Fruit fly (Drosophila melanogaster) whole organism: ENCODE measurements around the gene Coq2.

Source experiments
- CG8478 ChIP-seq: fragments of >200 bp; optimal IDR thresholded peaks from 2 replicates; lab custom pipeline; 2018; ENCODE audit warnings: inconsistent platforms
- Dll ChIP-seq: fragments of >200 bp; optimal IDR thresholded peaks from 2 replicates; lab custom pipeline; 2017
- pan ChIP-seq: fragments of >200 bp; optimal IDR thresholded peaks from 2 replicates; lab custom pipeline; 2017
- psq ChIP-seq: fragments of >200 bp; optimal IDR thresholded peaks from 2 replicates; lab custom pipeline; 2017
- usp ChIP-seq: fragments of >200 bp; optimal IDR thresholded peaks from 2 replicates; lab custom pipeline; 2017; ENCODE audit warnings: missing biosample characterization, missing genetic modification characterization, mixed read lengths

dm6 chr3R:8305110-8305509 is 11.2 kb downstream of the Coq2 start, which contains the start of gene Sgt1:
- TF ChIP-seq CG8478 (lab: Kevin White, UChicago): no peak
- TF ChIP-seq psq (lab: Kevin White, UChicago): no peak
- TF ChIP-seq usp (GFP tag; lab: Kevin White, UChicago): no peak
- no peak for TF ChIP-seq pan (lab: Kevin White, UChicago)
- no peak for TF ChIP-seq Dll (lab: Kevin White, UChicago)
